Worm (Caenorhabditis elegans): ENCODE results near the gene K07F5.17.

K07F5.17 gene

ce11 chrIV:9803544-9803943 is 38.6 kb upstream of the K07F5.17 start (continued):
- TF ChIP-seq nfya-1 (tag; optimal IDR thresholded peaks at IDR 0.05; ENCODE audit: insufficient read depth), result peak; percentile 38
- no peak for TF ChIP-seq nhr-76 (tag; optimal IDR thresholded peaks at IDR 0.05)
- peak; percentile 82 for TF ChIP-seq elt-2 (tag; optimal IDR thresholded peaks at IDR 0.05)
- TF ChIP-seq ZK546.5 (tag; optimal IDR thresholded peaks at IDR 0.05), result no peak
- peak; percentile 64 for TF ChIP-seq nhr-43 (tag; optimal IDR thresholded peaks at IDR 0.05; ENCODE audit: poor library complexity, severe bottlenecking)
- TF ChIP-seq nhr-67 (tag; optimal IDR thresholded peaks at IDR 0.05), result no peak
- no peak for TF ChIP-seq nhr-77 (tag; optimal IDR thresholded peaks at IDR 0.05)
- peak; percentile 35 for TF ChIP-seq lsy-12 (tag; optimal IDR thresholded peaks at IDR 0.05)

- TF ChIP-seq daf-12 (tag; optimal IDR thresholded peaks at IDR 0.05) (no peak), pqm-1 (tag; optimal IDR thresholded peaks at IDR 0.05) (no peak), aly-2 (tag; optimal IDR thresholded peaks at IDR 0.05) (no peak), R02D3.7 (tag; optimal IDR thresholded peaks at IDR 0.05) (no peak), elt-2 (tag; optimal IDR thresholded peaks at IDR 0.05) (no peak), nhr-67 (tag; optimal IDR thresholded peaks at IDR 0.05) (no peak), lin-15B (tag; optimal IDR thresholded peaks at IDR 0.05) (no peak)
Observed at ce11 chrIV:9810633-9811032, 31.5 kb upstream of the K07F5.17 start, which contains the start of gene dct-15. Gene dct-15 (minus strand): TSS chrIV:9810733.

DNA sequence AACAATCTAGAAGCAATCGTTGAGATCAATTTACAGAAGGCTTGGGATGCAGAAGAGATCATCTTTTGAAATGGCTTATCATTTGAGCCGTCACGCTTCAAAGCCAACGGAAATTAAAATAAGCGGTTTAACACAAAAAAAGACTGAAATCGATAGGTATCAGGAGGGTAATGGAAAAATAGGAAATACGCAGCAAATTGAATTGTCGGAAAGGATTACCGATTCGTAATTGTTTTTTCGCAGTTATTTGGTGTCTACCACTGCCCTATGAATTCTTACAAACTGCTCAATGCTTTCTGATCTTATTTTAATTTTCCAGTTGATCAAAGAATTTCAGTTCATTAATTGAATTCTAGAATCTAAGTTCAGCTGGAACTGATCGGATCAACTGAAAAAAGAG is 30.7 kb upstream of the K07F5.17 start:
- TF ChIP-seq ceh-16 (tag; optimal IDR thresholded peaks at IDR 0.05), result no peak
- no peak for TF ChIP-seq aly-2 (tag; optimal IDR thresholded peaks at IDR 0.05)
- TF ChIP-seq nhr-23 (tag; optimal IDR thresholded peaks at IDR 0.05), result no peak
- no peak for TF ChIP-seq tbx-2 (tag; optimal IDR thresholded peaks at IDR 0.05)
- no peak for TF ChIP-seq nhr-237 (tag; optimal IDR thresholded peaks at IDR 0.05)
- no peak for TF ChIP-seq fos-1 (tag; optimal IDR thresholded peaks at IDR 0.05)
- TF ChIP-seq jun-1 (tag; optimal IDR thresholded peaks at IDR 0.05), result no peak

ce11 chrIV:9815432-9815831 is 26.7 kb upstream of the K07F5.17 start, which contains the start of gene egl-20:
Gene egl-20 (minus strand): TSS chrIV:9815532.
- TF ChIP-seq snpc-4 (tag; optimal IDR thresholded peaks at IDR 0.05), result no peak
- TF ChIP-seq egl-5 (tag; optimal IDR thresholded peaks at IDR 0.05), result no peak
- TF ChIP-seq fos-1 (tag; optimal IDR thresholded peaks at IDR 0.05), result no peak
- TF ChIP-seq fkh-2 (tag; optimal IDR thresholded peaks at IDR 0.05), result no peak
- no peak for TF ChIP-seq mml-1 (tag; optimal IDR thresholded peaks at IDR 0.05)
- no peak for TF ChIP-seq nhr-23 (tag; optimal IDR thresholded peaks at IDR 0.05)
- TF ChIP-seq aly-2 (tag; optimal IDR thresholded peaks at IDR 0.05), result no peak
- TF ChIP-seq nhr-12 (tag; optimal IDR thresholded peaks at IDR 0.05), result no peak
- no peak for TF ChIP-seq nhr-67 (tag; optimal IDR thresholded peaks at IDR 0.05)
- TF ChIP-seq pqm-1 (tag; optimal IDR thresholded peaks at IDR 0.05), result no peak
- no peak for TF ChIP-seq tbx-2 (tag; optimal IDR thresholded peaks at IDR 0.05)

ce11 chrIV:9821621-9822020 is 20.6 kb upstream of the K07F5.17 start, which contains the start of gene col-123:
Gene col-123 (plus strand): TSS chrIV:9821921.
- no peak for TF ChIP-seq nhr-28 (tag; optimal IDR thresholded peaks at IDR 0.05)
- peak; percentile 40 for TF ChIP-seq nhr-23 (tag; optimal IDR thresholded peaks at IDR 0.05)
- no peak for TF ChIP-seq jun-1 (tag; optimal IDR thresholded peaks at IDR 0.05)

DNA sequence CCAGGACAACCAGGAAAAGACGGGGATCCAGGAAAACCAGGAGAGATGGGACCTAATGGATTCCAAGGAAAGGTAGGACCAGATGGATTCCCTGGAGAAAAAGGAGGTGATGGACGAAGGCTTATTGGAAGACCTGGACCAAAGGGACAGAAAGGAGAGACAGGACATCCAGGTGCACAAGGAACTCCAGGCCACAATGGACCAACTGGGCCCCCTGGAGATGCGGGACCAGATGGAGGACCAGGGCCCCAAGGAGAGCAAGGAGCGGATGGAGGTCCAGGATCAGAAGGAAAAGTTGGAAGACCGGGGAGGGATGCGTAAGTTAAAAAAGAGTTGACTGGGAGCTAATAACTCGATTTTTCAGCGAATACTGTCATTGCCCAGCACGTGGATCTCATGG is 19.6 kb upstream of the K07F5.17 start:
- TF ChIP-seq lin-39 (tag; optimal IDR thresholded peaks at IDR 0.05) (no peak), nhr-11 (tag; optimal IDR thresholded peaks at IDR 0.05) (no peak), elt-1 (tag; optimal IDR thresholded peaks at IDR 0.05) (no peak), nhr-25 (tag; optimal IDR thresholded peaks at IDR 0.05) (no peak), aly-2 (tag; optimal IDR thresholded peaks at IDR 0.05) (no peak), nhr-67 (tag; optimal IDR thresholded peaks at IDR 0.05) (no peak), zag-1 (tag; optimal IDR thresholded peaks at IDR 0.05) (no peak), elt-2 (tag; optimal IDR thresholded peaks at IDR 0.05) (no peak), nhr-77 (tag; optimal IDR thresholded peaks at IDR 0.05) (no peak), ztf-4 (tag; optimal IDR thresholded peaks at IDR 0.05) (no peak), nhr-28 (tag; optimal IDR thresholded peaks at IDR 0.05) (no peak)

ce11 chrIV:9824480-9824879 is 17.7 kb upstream of the K07F5.17 start, which contains the start of gene catp-6:
Gene catp-6 (minus strand): TSS chrIV:9824580.
- TF ChIP-seq mml-1 (tag; optimal IDR thresholded peaks at IDR 0.05) (no peak), tbx-2 (tag; optimal IDR thresholded peaks at IDR 0.05) (no peak), lin-39 (tag; optimal IDR thresholded peaks at IDR 0.05) (no peak), snpc-4 (tag; optimal IDR thresholded peaks at IDR 0.05) (no peak), nhr-23 (tag; optimal IDR thresholded peaks at IDR 0.05) (no peak), aly-2 (tag; optimal IDR thresholded peaks at IDR 0.05) (no peak), skn-1 (tag; optimal IDR thresholded peaks at IDR 0.05) (no peak), nhr-67 (tag; optimal IDR thresholded peaks at IDR 0.05) (no peak)
